Worm (Caenorhabditis elegans): ENCODE data around the gene C09G9.5.
A peak's percentile ranks its signal among the peaks of the same experiment; 100 is the strongest.

Gene C09G9.5

DNA sequence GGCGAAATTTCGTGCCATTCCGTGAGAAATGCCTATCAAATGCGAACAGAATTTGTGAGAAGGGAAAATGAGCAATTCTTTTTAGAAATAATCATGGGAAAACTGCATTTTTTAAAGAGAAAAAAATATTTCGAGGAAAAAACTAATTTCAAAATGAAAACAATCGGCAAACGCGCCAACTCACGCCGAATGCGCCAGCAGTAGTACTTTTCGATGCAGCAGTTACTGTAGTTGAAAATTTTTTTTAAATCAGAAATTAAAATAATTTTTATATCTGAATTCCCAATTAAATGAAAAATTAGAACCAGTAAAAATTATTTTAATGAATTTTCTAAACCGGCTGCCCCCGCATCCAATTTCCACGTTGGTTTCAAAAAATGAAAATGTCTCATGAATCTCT is 37.1 kb downstream of the C09G9.5 start:
- TF ChIP-seq cebp-1 (GFP tag; IDR thresholded peaks at IDR 0.05) (no peak), cebp-1 (tag; optimal IDR thresholded peaks at IDR 0.05) (no peak), T26A5.8 (tag; optimal IDR thresholded peaks at IDR 0.05) (no peak), rpc-1 (optimal IDR thresholded peaks at IDR 0.05) (no peak), rpc-1 (tag; optimal IDR thresholded peaks at IDR 0.05) (no peak), F37B4.10 (GFP tag; IDR thresholded peaks at IDR 0.05) (no peak), nhr-90 (tag; optimal IDR thresholded peaks at IDR 0.05) (no peak), attf-6 (GFP tag; IDR thresholded peaks at IDR 0.05) (no peak), F55B11.4 (tag; optimal IDR thresholded peaks at IDR 0.05; ENCODE audit: borderline replicate concordance, insufficient read depth) (no peak), madf-10 (tag; optimal IDR thresholded peaks at IDR 0.05) (no peak), Y56A3A.18 (GFP tag; IDR thresholded peaks at IDR 0.05) (no peak), aptf-3 (GFP tag; IDR thresholded peaks at IDR 0.05) (no peak), xnd-1 (tag; optimal IDR thresholded peaks at IDR 0.05) (peak; percentile 50), C17E4.6 (GFP tag; IDR thresholded peaks at IDR 0.05) (no peak), ama-1 (optimal IDR thresholded peaks at IDR 0.05) (no peak), ama-1 (GFP tag; optimal IDR thresholded peaks at IDR 0.05) (no peak), pbrm-1 (GFP tag; IDR thresholded peaks at IDR 0.05) (0 out of 2 replicates have a peak, but pooled peaks have one; percentile 7), C06A6.2 (GFP tag; conservative IDR thresholded peaks at IDR 0.05) (no peak), ceh-79 (tag; optimal IDR thresholded peaks at IDR 0.05) (no peak), akir-1 (GFP tag; optimal IDR thresholded peaks at IDR 0.05) (no peak), lsl-1 (GFP tag; optimal IDR thresholded peaks at IDR 0.05) (peak; percentile 87), hrde-1 (tag; optimal IDR thresholded peaks at IDR 0.05; ENCODE audit: borderline replicate concordance) (no peak), lir-1 (GFP tag; conservative IDR thresholded peaks at IDR 0.05) (no peak), B0019.2 (GFP tag; conservative IDR thresholded peaks at IDR 0.05) (no peak), aptf-2 (GFP tag; conservative IDR thresholded peaks at IDR 0.05) (no peak), hmg-1.2 (GFP tag; IDR thresholded peaks at IDR 0.05) (no peak), Y79H2A.3 (GFP tag; conservative IDR thresholded peaks at IDR 0.05) (no peak), mcd-1 (GFP tag; IDR thresholded peaks at IDR 0.05) (no peak), sptf-2 (GFP tag; optimal IDR thresholded peaks at IDR 0.05) (no peak), ZK185.1 (tag; optimal IDR thresholded peaks at IDR 0.05; ENCODE audit: poor library complexity, severe bottlenecking) (no peak), F33H1.4 (GFP tag; IDR thresholded peaks at IDR 0.05) (0 out of 2 replicates have a peak, but pooled peaks have one; percentile 31), tbx-9 (tag; optimal IDR thresholded peaks at IDR 0.05; ENCODE audit: borderline replicate concordance) (no peak), fkh-3 (tag; optimal IDR thresholded peaks at IDR 0.05) (no peak), F23B12.7 (tag; optimal IDR thresholded peaks at IDR 0.05; ENCODE audit: insufficient read depth) (peak; percentile 9), ceh-91 (GFP tag; IDR thresholded peaks at IDR 0.05) (no peak), D2030.7 (GFP tag; IDR thresholded peaks at IDR 0.05) (peak; percentile 45; the same call in 1 of the 2 replicates), madf-8 (GFP tag; conservative IDR thresholded peaks at IDR 0.05) (peak; percentile 48), egl-18 (GFP tag; IDR thresholded peaks at IDR 0.05) (no peak), ekl-4 (GFP tag; IDR thresholded peaks at IDR 0.05) (no peak), madf-3 (GFP tag; IDR thresholded peaks at IDR 0.05) (no peak), T07F8.4 (tag; optimal IDR thresholded peaks at IDR 0.05) (no peak), let-607 (tag; optimal IDR thresholded peaks at IDR 0.05) (no peak), egl-44 (GFP tag; IDR thresholded peaks at IDR 0.05) (no peak), nhr-27 (tag; optimal IDR thresholded peaks at IDR 0.05) (no peak), dpff-1 (tag; optimal IDR thresholded peaks at IDR 0.05) (no peak), lsy-27 (tag; optimal IDR thresholded peaks at IDR 0.05; ENCODE audit: borderline replicate concordance, insufficient read depth) (no peak), F57A8.1 (GFP tag; optimal IDR thresholded peaks at IDR 0.05) (no peak), madf-6 (GFP tag; IDR thresholded peaks at IDR 0.05) (peak; percentile 63), nfya-2 (GFP tag; IDR thresholded peaks at IDR 0.05) (no peak), sdz-38 (tag; optimal IDR thresholded peaks at IDR 0.05) (no peak)

Data from whole organism, young adult.